Worm (Caenorhabditis elegans) whole organism, late embryonic: ENCODE results near the gene Y41C4A.32.

Source experiments
- C08G9.2 ChIP-seq: sonication (generic microtip); optimal IDR thresholded peaks from 2 replicates; lab custom pipeline; 2016; ENCODE audit warnings: mild to moderate bottlenecking, missing genetic modification characterization, moderate library complexity, missing compliant biosample characterization
- K02D7.2 ChIP-seq: sonication (generic microtip); optimal IDR thresholded peaks from 2 replicates; lab custom pipeline; 2017; ENCODE audit warnings: mild to moderate bottlenecking, missing genetic modification characterization, missing compliant biosample characterization
- K09A11.1 ChIP-seq: sonication (generic microtip); optimal IDR thresholded peaks from 2 replicates; lab custom pipeline; 2017; ENCODE audit warnings: antibody characterized with exemption, mild to moderate bottlenecking, missing genetic modification characterization, missing compliant biosample characterization; ENCODE audit not compliant: insufficient read depth
- T23F11.4 ChIP-seq: fragments of 200-800 bp; sonication (Bioruptor generic); optimal IDR thresholded peaks from 2 replicates; lab custom pipeline; 2018; ENCODE audit warnings: mild to moderate bottlenecking, missing genetic modification characterization, missing compliant biosample characterization
- Y22D7AL.16 ChIP-seq: sonication (generic microtip); optimal IDR thresholded peaks from 2 replicates; lab custom pipeline; 2016; ENCODE audit warnings: missing genetic modification characterization, missing compliant biosample characterization
- ama-1 ChIP-seq: fragments of 150-350 bp; optimal IDR thresholded peaks from 2 replicates; lab custom pipeline; 2014
- ceh-18 ChIP-seq: sonication (generic microtip); optimal IDR thresholded peaks from 2 replicates; lab custom pipeline; 2016; ENCODE audit warnings: missing genetic modification characterization, missing compliant biosample characterization
- ceh-19 ChIP-seq: fragments of 200-800 bp; sonication (Bioruptor generic); optimal IDR thresholded peaks from 2 replicates; lab custom pipeline; 2018; ENCODE audit warnings: mild to moderate bottlenecking, missing genetic modification characterization, missing compliant biosample characterization
- ceh-2 ChIP-seq: sonication (generic microtip); optimal IDR thresholded peaks from 2 replicates; lab custom pipeline; 2016; ENCODE audit warnings: missing genotype, missing genetic modification characterization, missing compliant biosample characterization
- ceh-45 ChIP-seq: fragments of 200-800 bp; sonication (Bioruptor generic); IDR thresholded peaks from 2 replicates; pipeline ENCODE4 v1.3.6; 2022; ENCODE audit warnings: missing genetic modification reagents, missing genetic modification characterization, missing compliant biosample characterization
- ceh-48 ChIP-seq: sonication (generic microtip); optimal IDR thresholded peaks from 2 replicates; lab custom pipeline; 2016; ENCODE audit warnings: missing genetic modification characterization, inconsistent platforms, missing compliant biosample characterization
- ceh-9 ChIP-seq: sonication (generic microtip); optimal IDR thresholded peaks from 2 replicates; lab custom pipeline; 2016; ENCODE audit warnings: mild to moderate bottlenecking, missing genetic modification characterization, inconsistent platforms, missing compliant biosample characterization
- dmd-4 ChIP-seq: sonication (generic microtip); optimal IDR thresholded peaks from 2 replicates; lab custom pipeline; 2016; ENCODE audit warnings: borderline replicate concordance, missing genetic modification characterization, missing compliant biosample characterization
- dve-1 ChIP-seq: sonication (generic microtip); optimal IDR thresholded peaks from 2 replicates; lab custom pipeline; 2017; ENCODE audit warnings: antibody characterized with exemption, mild to moderate bottlenecking, missing genetic modification characterization, missing compliant biosample characterization
- elt-2 ChIP-seq: sonication (generic microtip); optimal IDR thresholded peaks from 2 replicates; lab custom pipeline; 2016; ENCODE audit warnings: missing genetic modification reagents, missing genetic modification characterization, missing compliant biosample characterization
- ets-4 ChIP-seq: sonication (generic microtip); optimal IDR thresholded peaks from 2 replicates; lab custom pipeline; 2016; ENCODE audit warnings: missing genetic modification characterization, missing compliant biosample characterization
- eyg-1 ChIP-seq: sonication (generic microtip); optimal IDR thresholded peaks from 2 replicates; lab custom pipeline; 2016; ENCODE audit warnings: missing genotype, missing genetic modification characterization, missing compliant biosample characterization
- fax-1 ChIP-seq: sonication (generic microtip); optimal IDR thresholded peaks from 2 replicates; lab custom pipeline; 2016; ENCODE audit warnings: missing genotype, missing genetic modification characterization, missing compliant biosample characterization
- fkh-6 ChIP-seq: sonication (generic microtip); optimal IDR thresholded peaks from 2 replicates; lab custom pipeline; 2016; ENCODE audit warnings: missing genetic modification characterization, missing compliant biosample characterization
- gmeb-2 ChIP-seq: sonication (generic microtip); optimal IDR thresholded peaks from 2 replicates; lab custom pipeline; 2016; ENCODE audit warnings: missing genetic modification characterization, inconsistent platforms, missing compliant biosample characterization
- hlh-8 ChIP-seq: sonication (generic microtip); optimal IDR thresholded peaks from 2 replicates; lab custom pipeline; 2016; ENCODE audit warnings: missing genotype, missing genetic modification characterization, missing compliant biosample characterization
- madf-2 ChIP-seq: sonication (generic microtip); optimal IDR thresholded peaks from 2 replicates; lab custom pipeline; 2017; ENCODE audit warnings: missing genetic modification characterization, missing compliant biosample characterization
- mec-3 ChIP-seq: sonication (generic microtip); optimal IDR thresholded peaks from 2 replicates; lab custom pipeline; 2016; ENCODE audit warnings: borderline replicate concordance, missing genetic modification characterization, missing compliant biosample characterization
- nfya-1 ChIP-seq: sonication (generic microtip); optimal IDR thresholded peaks from 2 replicates; lab custom pipeline; 2017; ENCODE audit warnings: missing genetic modification characterization, mild to moderate bottlenecking, missing compliant biosample characterization, antibody characterized with exemption, moderate library complexity
- nhr-11 ChIP-seq: fragments of 150-350 bp; optimal IDR thresholded peaks from 2 replicates; lab custom pipeline; 2014; ENCODE audit warnings: missing biosample characterization, missing genetic modification characterization
- nhr-232 ChIP-seq: sonication (generic microtip); optimal IDR thresholded peaks from 2 replicates; lab custom pipeline; 2016; ENCODE audit warnings: missing genetic modification characterization, missing compliant biosample characterization
- odd-2 ChIP-seq: sonication (generic microtip); optimal IDR thresholded peaks from 2 replicates; lab custom pipeline; 2017; ENCODE audit warnings: antibody characterized with exemption, mild to moderate bottlenecking, missing genetic modification characterization, missing compliant biosample characterization
- pat-9 ChIP-seq: fragments of 200-800 bp; sonication (Bioruptor generic); optimal IDR thresholded peaks from 2 replicates; lab custom pipeline; 2018; ENCODE audit warnings: mild to moderate bottlenecking, missing genetic modification characterization, moderate library complexity, missing compliant biosample characterization
- pha-2 ChIP-seq: sonication (generic microtip); optimal IDR thresholded peaks from 2 replicates; lab custom pipeline; 2017; ENCODE audit warnings: mild to moderate bottlenecking, missing genetic modification characterization, missing compliant biosample characterization
- pha-4 ChIP-seq: fragments of 150-350 bp; optimal IDR thresholded peaks from 2 replicates; lab custom pipeline; 2018; ENCODE audit warnings: missing biosample characterization, missing genetic modification reagents, missing genetic modification characterization
- pros-1 ChIP-seq: fragments of 150-350 bp; optimal IDR thresholded peaks from 2 replicates; lab custom pipeline; 2014; ENCODE audit warnings: missing biosample characterization, missing genetic modification reagents, missing genetic modification characterization
- sox-4 ChIP-seq: sonication (generic microtip); optimal IDR thresholded peaks from 2 replicates; lab custom pipeline; 2017; ENCODE audit warnings: mild to moderate bottlenecking, missing genetic modification characterization, inconsistent platforms, missing compliant biosample characterization
- unc-42 ChIP-seq: sonication (generic microtip); optimal IDR thresholded peaks from 2 replicates; lab custom pipeline; 2016; ENCODE audit warnings: missing genotype, missing genetic modification characterization, missing compliant biosample characterization
- unc-55 ChIP-seq: sonication (generic microtip); optimal IDR thresholded peaks from 2 replicates; lab custom pipeline; 2017; ENCODE audit warnings: missing biosample characterization, missing genetic modification reagents, missing genetic modification characterization
- unc-86 ChIP-seq: sonication (generic microtip); optimal IDR thresholded peaks from 2 replicates; lab custom pipeline; 2016; ENCODE audit warnings: missing genetic modification characterization, missing compliant biosample characterization

The Y41C4A.32 gene

DNA sequence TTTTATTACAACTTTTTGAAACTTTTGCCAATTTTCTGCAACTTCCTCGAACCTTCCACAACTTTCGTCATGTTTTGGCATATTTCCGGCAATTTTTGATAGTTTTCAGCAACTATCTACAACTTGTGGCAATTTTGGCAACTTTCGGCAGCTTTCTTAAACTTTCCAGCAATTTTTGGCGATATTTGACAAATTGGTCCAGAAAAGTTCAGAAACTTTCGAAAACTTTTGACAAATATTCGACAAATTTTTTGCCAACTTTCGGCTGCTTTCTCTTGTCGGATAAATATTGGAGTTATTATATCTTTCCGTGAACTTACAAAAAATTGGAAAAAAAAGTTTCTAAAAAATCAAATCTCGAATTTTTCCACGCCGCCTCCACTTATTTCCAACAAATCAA is 8.8 kb downstream of the Y41C4A.32 start, which contains the start of gene Y41C4A.18 (continued):
- TF ChIP-seq nhr-11 (tag; lab: Kevin White, UChicago): no peak
- no peak for TF ChIP-seq ceh-48 (tag; lab: Kevin White, UChicago)
- no peak for TF ChIP-seq gmeb-2

DNA sequence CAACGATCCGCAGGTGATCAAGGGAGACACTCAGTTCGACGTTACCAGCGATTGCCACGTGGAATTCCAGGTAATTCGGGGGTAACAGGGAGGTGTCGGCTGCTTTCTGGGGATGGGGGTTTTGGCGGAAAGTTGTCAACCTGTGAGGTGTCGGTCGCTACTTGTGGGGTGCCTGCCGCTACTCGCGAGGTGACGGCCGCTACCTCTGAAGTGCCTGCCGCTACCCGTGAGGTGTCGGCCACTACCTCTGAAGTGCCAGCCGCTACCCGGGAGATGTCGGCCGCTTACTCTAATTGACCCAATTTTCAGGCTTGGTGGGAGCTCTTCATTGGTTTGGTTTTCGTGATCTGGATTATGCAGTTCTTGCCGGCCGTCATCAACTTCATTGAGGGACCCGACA is 9.3 kb downstream of the Y41C4A.32 start:
- no peak for TF ChIP-seq dve-1 (tag; lab: Kevin White, UChicago)
- no peak for TF ChIP-seq pat-9
- no peak for TF ChIP-seq ceh-2 (tag; lab: Kevin White, UChicago)
- no peak for TF ChIP-seq unc-55
- TF ChIP-seq ceh-9: no peak
- TF ChIP-seq ets-4 (tag; lab: Kevin White, UChicago): no peak
- TF ChIP-seq Y22D7AL.16 (tag; lab: Kevin White, UChicago): no peak
- TF ChIP-seq nfya-1 (tag; lab: Kevin White, UChicago): no peak
- no peak for TF ChIP-seq pros-1 (tag; lab: Kevin White, UChicago)
- no peak for TF ChIP-seq ceh-18 (tag; lab: Kevin White, UChicago)
- no peak for TF ChIP-seq T23F11.4

DNA sequence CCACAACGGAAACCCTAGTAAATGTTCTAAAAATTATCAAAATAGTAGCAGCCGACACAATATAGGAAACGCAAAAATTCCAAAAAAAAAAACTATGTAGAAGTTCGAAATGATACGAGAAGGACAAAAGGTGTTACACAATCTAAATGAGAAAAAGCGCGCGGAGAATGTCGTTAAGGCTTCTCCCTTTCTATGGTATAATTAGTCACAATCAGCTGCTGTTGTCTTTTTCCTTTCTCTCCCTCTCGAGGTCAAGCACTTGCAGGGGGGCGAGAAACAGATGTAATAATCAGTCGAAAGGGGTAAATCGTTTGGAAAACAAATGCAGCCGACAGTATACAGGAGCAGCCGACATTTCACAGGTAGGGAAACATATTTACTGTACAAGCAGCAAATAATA is 10.0 kb downstream of the Y41C4A.32 start:
- no peak for TF ChIP-seq fkh-6 (tag; lab: Kevin White, UChicago)
- no peak for TF ChIP-seq pha-2 (tag; lab: Kevin White, UChicago)
- no peak for TF ChIP-seq elt-2 (tag; lab: Kevin White, UChicago)
- no peak for TF ChIP-seq mec-3 (tag; lab: Kevin White, UChicago)
- TF ChIP-seq sox-4 (tag; lab: Kevin White, UChicago): no peak
- TF ChIP-seq nfya-1 (tag; lab: Kevin White, UChicago): no peak
- TF ChIP-seq ceh-19 (GFP tag; lab: Kevin White, UChicago): no peak
- TF ChIP-seq, all 69 proteins: peak for 0

DNA sequence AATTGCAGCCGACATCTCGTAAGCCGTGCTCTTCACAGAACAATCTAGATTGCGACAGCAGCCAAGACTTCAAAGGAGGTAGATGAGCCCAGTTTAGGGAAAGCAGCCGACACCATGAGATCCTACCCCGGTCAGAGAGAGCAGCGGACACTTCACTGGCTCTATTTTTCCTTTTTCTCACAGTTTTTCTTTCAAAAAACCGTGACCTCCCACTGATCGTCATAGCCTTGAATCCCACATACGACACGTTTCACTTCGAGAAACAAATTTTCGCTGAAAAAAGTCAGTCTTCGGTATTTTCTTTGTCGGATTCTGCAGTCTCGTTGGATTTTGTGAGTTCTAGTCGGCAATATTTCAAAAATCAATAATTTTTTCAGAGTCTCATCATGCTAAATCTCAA is 10.6 kb downstream of the Y41C4A.32 start, which contains the start of gene Y41C4A.21:
Y41C4A.21 (plus strand) TSS at position 301 of the 400 bp plus-strand sequence.
- TF ChIP-seq dmd-4 (no peak), ceh-19 (GFP tag; lab: Kevin White, UChicago) (no peak)

DNA sequence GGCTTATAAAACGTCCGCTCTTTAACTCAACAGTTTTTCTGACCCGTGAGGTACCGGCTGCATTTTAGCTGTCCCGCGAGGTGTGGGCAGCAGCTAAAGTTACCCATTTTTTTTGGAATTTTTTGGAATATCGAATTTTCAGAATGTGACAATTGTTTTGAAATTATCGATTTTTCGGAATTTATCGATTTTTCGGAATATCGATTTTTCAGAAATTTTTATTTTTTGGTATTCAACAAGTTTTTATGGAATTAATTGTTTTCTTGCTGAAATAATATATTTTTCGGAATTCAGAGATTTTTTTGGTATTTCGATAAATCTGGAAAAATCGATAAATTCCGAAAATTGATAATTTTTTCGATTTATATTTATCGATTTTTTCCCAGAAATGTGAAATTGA is 11.4 kb downstream of the Y41C4A.32 start:
- no peak for TF ChIP-seq ceh-18 (tag; lab: Kevin White, UChicago)
- TF ChIP-seq ceh-48 (tag; lab: Kevin White, UChicago): peak; percentile 39

DNA sequence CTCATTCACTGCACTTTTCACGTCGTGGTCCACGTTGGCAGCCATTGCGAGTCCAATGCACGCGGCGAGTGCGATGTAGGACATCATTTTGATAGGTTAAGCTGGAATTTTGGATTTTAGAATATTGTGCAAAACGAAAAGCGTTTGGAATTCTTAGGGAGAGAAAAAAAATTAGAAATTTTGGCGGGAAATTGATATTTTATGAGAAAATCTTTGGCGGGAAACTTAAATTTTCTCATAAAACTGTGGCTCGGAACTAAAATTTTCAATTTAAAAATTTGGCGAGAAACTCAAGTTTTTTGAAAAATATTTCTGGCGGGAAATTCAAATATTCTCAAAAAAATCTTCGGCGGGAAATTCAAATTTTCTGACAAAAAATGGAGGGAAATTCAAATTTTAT is 16.0 kb downstream of the Y41C4A.32 start, which contains the start of gene sup-1:
sup-1 (minus strand) TSS at position 101 of the 400 bp plus-strand sequence.
- TF ChIP-seq K09A11.1 (no peak), madf-2 (tag; lab: Kevin White, UChicago) (no peak), odd-2 (tag; lab: Kevin White, UChicago) (no peak), elt-2 (tag; lab: Kevin White, UChicago) (no peak), C08G9.2 (no peak), hlh-8 (tag; lab: Kevin White, UChicago) (no peak), ama-1 (lab: Kevin White, UChicago) (no peak)
- TF ChIP-seq, all 69 proteins: peak for 0

DNA sequence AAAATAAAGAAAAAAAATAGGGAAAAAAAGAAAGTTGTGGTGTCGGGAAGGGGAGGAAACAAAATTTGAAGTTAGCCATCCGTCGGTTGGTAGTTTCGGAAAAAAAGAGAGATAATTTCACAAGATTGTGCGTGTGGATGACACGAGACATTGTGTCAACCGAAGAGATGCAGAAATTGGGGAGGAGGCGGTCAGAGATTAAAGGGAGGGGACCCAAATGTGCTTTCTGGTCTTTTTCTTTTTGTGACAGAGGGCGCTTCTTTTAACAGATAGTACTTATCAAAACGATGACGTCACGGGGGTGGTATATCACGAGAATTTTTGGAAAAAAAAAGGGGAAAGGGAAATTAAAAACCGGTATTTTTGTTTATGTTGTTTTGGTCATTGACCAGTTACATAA is 17.0 kb downstream of the Y41C4A.32 start:
- TF ChIP-seq ceh-18 (tag; lab: Kevin White, UChicago) (peak; percentile 24), nfya-1 (tag; lab: Kevin White, UChicago) (peak; percentile 11), fkh-6 (tag; lab: Kevin White, UChicago) (no peak)

DNA sequence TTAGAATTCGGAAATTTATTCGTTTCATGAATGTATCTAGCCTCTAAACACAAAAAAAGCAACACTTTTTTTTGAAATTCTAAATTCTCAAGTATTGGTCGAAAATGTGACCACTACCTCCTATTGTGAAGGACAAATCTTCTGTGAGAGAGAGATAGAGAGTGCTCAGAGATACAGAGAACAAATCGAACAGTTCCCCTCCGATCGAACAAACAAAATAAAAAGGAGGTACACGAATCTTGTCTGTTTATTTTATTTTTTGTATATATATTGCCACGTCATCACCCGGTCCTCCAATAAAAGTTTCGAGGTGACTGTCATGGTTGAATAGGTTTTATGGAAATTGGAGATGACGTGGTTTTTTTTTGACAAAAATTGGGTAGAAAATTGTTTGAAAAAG is 19.4 kb downstream of the Y41C4A.32 start:
- TF ChIP-seq eyg-1 (no peak), unc-86 (no peak), nhr-232 (no peak), sox-4 (tag; lab: Kevin White, UChicago) (no peak), K02D7.2 (tag; lab: Kevin White, UChicago) (no peak), nfya-1 (tag; lab: Kevin White, UChicago) (no peak), pha-4 (tag; lab: Kevin White, UChicago) (no peak), ceh-18 (tag; lab: Kevin White, UChicago) (no peak), madf-2 (tag; lab: Kevin White, UChicago) (no peak), unc-42 (tag; lab: Kevin White, UChicago) (no peak), fax-1 (no peak), ceh-45 (GFP tag; lab: Robert Waterston, UW) (no peak), ceh-48 (tag; lab: Kevin White, UChicago) (no peak), T23F11.4 (no peak)
